Fruit fly (Drosophila melanogaster) whole organism, embryonic: ENCODE data around the gene CG4297.

Source experiments
- Abd-B ChIP-seq: fragments of 200-800 bp; sonication (Bioruptor generic); optimal IDR thresholded peaks from 2 replicates; lab custom pipeline; 2018; ENCODE audit warnings: missing biosample characterization, mild to moderate bottlenecking, missing genetic modification characterization, moderate library complexity
- Antp ChIP-seq: fragments of 200-800 bp; sonication (Bioruptor generic); optimal IDR thresholded peaks from 3 replicates; lab custom pipeline; 2016; ENCODE audit warnings: missing biosample characterization, missing genetic modification characterization
- Bgb ChIP-seq: fragments of 200-800 bp; sonication (Bioruptor generic); IDR thresholded peaks from 2 replicates; pipeline ENCODE4 v1.3.6; 2022; ENCODE audit warnings: missing biosample characterization, missing genetic modification characterization; ENCODE audit not compliant: partially characterized antibody
- CG10321 ChIP-seq: fragments of 200-800 bp; sonication (Bioruptor generic); IDR thresholded peaks from 2 replicates; pipeline ENCODE4 v1.3.6; 2022; ENCODE audit warnings: missing biosample characterization, missing genetic modification characterization
- CG12769 ChIP-seq: fragments of 200-800 bp; sonication (Bioruptor generic); optimal IDR thresholded peaks from 2 replicates; lab custom pipeline; 2019; ENCODE audit warnings: missing biosample characterization, mild to moderate bottlenecking, missing genetic modification characterization, moderate library complexity
- CG13894 ChIP-seq: fragments of 200-800 bp; sonication (Bioruptor generic); optimal IDR thresholded peaks from 3 replicates; lab custom pipeline; 2018; ENCODE audit warnings: missing biosample characterization, mild to moderate bottlenecking, missing genetic modification characterization, moderate library complexity
- CG14014 ChIP-seq: fragments of 200-800 bp; sonication (Bioruptor generic); IDR thresholded peaks from 2 replicates; pipeline ENCODE4 v1.3.6; 2022; ENCODE audit warnings: missing biosample characterization, missing genetic modification characterization
- CG14050 ChIP-seq: fragments of 200-800 bp; sonication (Bioruptor generic); IDR thresholded peaks from 3 replicates; pipeline ENCODE4 v1.3.6; 2022; ENCODE audit warnings: missing biosample characterization, missing genetic modification characterization
- CG1603 ChIP-seq: fragments of 200-800 bp; sonication (Bioruptor generic); optimal IDR thresholded peaks from 2 replicates; lab custom pipeline; 2019; ENCODE audit warnings: missing biosample characterization, mild to moderate bottlenecking, missing genetic modification characterization, moderate library complexity
- CG17328 ChIP-seq: fragments of 200-800 bp; sonication (Bioruptor generic); IDR thresholded peaks from 2 replicates; pipeline ENCODE4 v1.3.6; 2022; ENCODE audit warnings: missing biosample characterization, missing genetic modification characterization
- CG2875 ChIP-seq: fragments of 200-800 bp; sonication (Bioruptor generic); optimal IDR thresholded peaks from 2 replicates; lab custom pipeline; 2017; ENCODE audit warnings: missing biosample characterization, mild to moderate bottlenecking, missing genetic modification characterization, missing genetic modification reagents
- CG30431 ChIP-seq: fragments of 200-800 bp; sonication (Bioruptor generic); optimal IDR thresholded peaks from 2 replicates; lab custom pipeline; 2017; ENCODE audit warnings: missing biosample characterization, missing genetic modification characterization
- CG3407 ChIP-seq: fragments of 200-800 bp; sonication (Bioruptor generic); optimal IDR thresholded peaks from 2 replicates; lab custom pipeline; 2018; ENCODE audit warnings: missing biosample characterization, mild to moderate bottlenecking, missing genetic modification characterization
- CG3726 ChIP-seq: fragments of 200-800 bp; sonication (Bioruptor generic); IDR thresholded peaks from 3 replicates; pipeline ENCODE4, ENCODE4 v1.3.6; 2022; ENCODE audit warnings: missing biosample characterization, missing genetic modification characterization
- CG7928 ChIP-seq: fragments of 200-800 bp; sonication (Bioruptor generic); optimal IDR thresholded peaks from 2 replicates; lab custom pipeline; 2017; ENCODE audit warnings: missing biosample characterization, mild to moderate bottlenecking, missing genetic modification characterization
- CG8388 ChIP-seq: fragments of 200-800 bp; sonication (Bioruptor generic); optimal IDR thresholded peaks from 2 replicates; lab custom pipeline; 2019; ENCODE audit warnings: missing biosample characterization, mild to moderate bottlenecking, missing genetic modification characterization, moderate library complexity
- Dbx ChIP-seq: fragments of 200-800 bp; sonication (Bioruptor generic); IDR thresholded peaks from 3 replicates; pipeline ENCODE4 v1.3.6; 2022; ENCODE audit warnings: missing biosample characterization, missing genetic modification characterization
- Dfd ChIP-seq, 2 experiments: fragments of >200 bp; optimal IDR thresholded peaks; 2 replicates each; lab custom pipeline; 2017; ENCODE audit warnings: missing biosample characterization in 2 of 2, missing genetic modification characterization in 2 of 2
- Doc3 ChIP-seq: fragments of 200-800 bp; sonication (Bioruptor generic); IDR thresholded peaks from 3 replicates; pipeline ENCODE4 v1.3.6; 2022; ENCODE audit warnings: missing biosample characterization, missing genetic modification characterization; ENCODE audit not compliant: partially characterized antibody
- Drgx ChIP-seq: fragments of 200-800 bp; sonication (Bioruptor generic); IDR thresholded peaks from 2 replicates; pipeline ENCODE4 v1.3.6; 2022; ENCODE audit warnings: missing biosample characterization, missing genetic modification characterization
- Gsc ChIP-seq: fragments of 200-800 bp; sonication (Bioruptor generic); IDR thresholded peaks from 2 replicates; pipeline ENCODE4 v1.3.6; 2022; ENCODE audit warnings: missing biosample characterization, missing genetic modification characterization
- HmgD ChIP-seq: fragments of 200-800 bp; sonication (Bioruptor generic); optimal IDR thresholded peaks from 3 replicates; lab custom pipeline; 2016; ENCODE audit warnings: missing biosample characterization, missing genetic modification characterization
- Lim3 ChIP-seq: fragments of 200-800 bp; sonication (Bioruptor generic); IDR thresholded peaks from 2 replicates; pipeline ENCODE4 v1.3.6; 2022; ENCODE audit warnings: missing biosample characterization, missing genetic modification characterization
- Optix ChIP-seq: fragments of 200-800 bp; sonication (Bioruptor generic); IDR thresholded peaks from 3 replicates; pipeline ENCODE4 v1.3.6; 2022; ENCODE audit warnings: missing biosample characterization, missing genetic modification characterization
- Sox100B ChIP-seq: fragments of 200-800 bp; sonication (Bioruptor generic); optimal IDR thresholded peaks from 3 replicates; lab custom pipeline; 2018; ENCODE audit warnings: missing biosample characterization, mild to moderate bottlenecking, missing genetic modification characterization
- Spps ChIP-seq: fragments of 200-800 bp; sonication (Bioruptor generic); optimal IDR thresholded peaks from 2 replicates; lab custom pipeline; 2018; ENCODE audit warnings: missing biosample characterization, mild to moderate bottlenecking, missing genetic modification characterization
- Sry-β ChIP-seq: fragments of 200-800 bp; sonication (Bioruptor generic); optimal IDR thresholded peaks from 2 replicates; lab custom pipeline; 2018; ENCODE audit warnings: missing biosample characterization, mild to moderate bottlenecking, missing genetic modification characterization, moderate library complexity
- Taf1 ChIP-seq: fragments of 200-800 bp; sonication (Bioruptor generic); IDR thresholded peaks from 2 replicates; pipeline ENCODE4 v1.3.6; 2022; ENCODE audit warnings: missing biosample characterization, missing genetic modification characterization
- Tbp ChIP-seq: fragments of >200 bp; optimal IDR thresholded peaks from 2 replicates; lab custom pipeline; 2018; ENCODE audit warnings: missing biosample characterization, missing genetic modification characterization
- fd64A ChIP-seq: fragments of 200-800 bp; sonication (Bioruptor generic); optimal IDR thresholded peaks from 3 replicates; lab custom pipeline; 2018; ENCODE audit warnings: missing biosample characterization, mild to moderate bottlenecking, missing genetic modification characterization
- fru ChIP-seq: fragments of >200 bp; optimal IDR thresholded peaks from 2 replicates; lab custom pipeline; 2017
- ftz-f1 ChIP-seq: fragments of 200-800 bp; sonication (Bioruptor generic); optimal IDR thresholded peaks from 2 replicates; lab custom pipeline; 2016; ENCODE audit warnings: missing biosample characterization, missing genetic modification characterization
- knrl ChIP-seq: fragments of 200-800 bp; sonication (Bioruptor generic); IDR thresholded peaks from 3 replicates; pipeline ENCODE4 v1.3.6; 2022; ENCODE audit warnings: missing biosample characterization, missing genetic modification characterization; ENCODE audit not compliant: partially characterized antibody
- lab ChIP-seq: fragments of 200-800 bp; sonication (Bioruptor generic); optimal IDR thresholded peaks from 3 replicates; lab custom pipeline; 2017; ENCODE audit warnings: missing biosample characterization, missing genetic modification characterization, mild to moderate bottlenecking, moderate library complexity, missing genetic modification reagents
- lmd ChIP-seq: fragments of 200-800 bp; sonication (Bioruptor generic); IDR thresholded peaks from 2 replicates; pipeline ENCODE4 v1.3.6; 2022; ENCODE audit warnings: missing biosample characterization, missing genetic modification characterization
- nerfin-1 ChIP-seq: fragments of 200-800 bp; sonication (Bioruptor generic); optimal IDR thresholded peaks from 3 replicates; lab custom pipeline; 2019; ENCODE audit warnings: missing biosample characterization, mild to moderate bottlenecking, missing genetic modification characterization, moderate library complexity
- pnt ChIP-seq: fragments of 200-800 bp; sonication (Bioruptor generic); optimal IDR thresholded peaks from 3 replicates; lab custom pipeline; 2016; ENCODE audit warnings: missing biosample characterization, missing genetic modification characterization
- prd ChIP-seq, 3 experiments: fragments of >200 bp in 2 of 3; fragments of 200-800 bp in 1 of 3; sonication (Bioruptor generic) in 1 of 3; optimal IDR thresholded peaks in 2 of 3; IDR thresholded peaks in 1 of 3; 2 replicates in 2 of 3; 3 replicates in 1 of 3; pipeline versions ENCODE4 v1.3.6 to Lab custom; 2017 to 2022; ENCODE audit warnings: missing biosample characterization in 1 of 3, missing genetic modification characterization in 1 of 3
- pzg ChIP-seq: fragments of 200-800 bp; sonication (Bioruptor generic); optimal IDR thresholded peaks from 3 replicates; lab custom pipeline; 2018; ENCODE audit warnings: missing biosample characterization, mild to moderate bottlenecking, missing genetic modification characterization, moderate library complexity
- repo ChIP-seq: fragments of 200-800 bp; sonication (Bioruptor generic); optimal IDR thresholded peaks from 2 replicates; lab custom pipeline; 2016; ENCODE audit warnings: missing biosample characterization, missing genetic modification characterization
- row ChIP-seq: fragments of 200-800 bp; sonication (Bioruptor generic); IDR thresholded peaks from 3 replicates; pipeline ENCODE4 v1.3.6; 2022; ENCODE audit warnings: missing biosample characterization, missing genetic modification characterization
- run ChIP-seq: fragments of 200-800 bp; sonication (Bioruptor generic); optimal IDR thresholded peaks from 3 replicates; lab custom pipeline; 2018; ENCODE audit warnings: missing biosample characterization, mild to moderate bottlenecking, missing genetic modification characterization
- slp2 ChIP-seq: fragments of 200-800 bp; sonication (Bioruptor generic); optimal IDR thresholded peaks from 2 replicates; lab custom pipeline; 2016; ENCODE audit warnings: missing biosample characterization, missing genetic modification characterization
- twi ChIP-seq: fragments of 200-800 bp; optimal IDR thresholded peaks from 2 replicates; lab custom pipeline; 2019; ENCODE audit warnings: missing biosample characterization, mild to moderate bottlenecking, missing genetic modification characterization, moderate library complexity
- unpg ChIP-seq: fragments of 200-800 bp; sonication (Bioruptor generic); optimal IDR thresholded peaks from 3 replicates; lab custom pipeline; 2018; ENCODE audit warnings: missing biosample characterization, mild to moderate bottlenecking, missing genetic modification characterization, moderate library complexity

The CG4297 gene

DNA sequence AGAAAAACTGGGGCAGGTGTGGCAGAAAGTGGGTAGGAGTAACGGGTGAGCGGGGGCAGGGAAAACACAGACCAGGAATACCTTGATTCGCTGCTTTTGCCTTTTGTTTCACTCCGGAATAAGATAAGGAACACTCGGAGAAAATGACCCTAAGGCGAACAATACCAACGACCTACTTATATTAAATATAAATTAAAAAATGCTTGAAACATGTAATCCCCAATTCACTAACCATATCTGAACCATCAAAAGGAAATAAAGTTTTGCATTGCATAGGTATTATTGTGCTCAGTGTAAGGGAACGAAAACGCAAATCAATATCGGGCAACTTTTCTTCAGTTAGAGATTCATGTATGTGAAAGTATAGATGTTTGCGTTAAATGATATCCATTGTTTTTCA lies 40.0 kb upstream of the CG4297 start (continued):
- no peak for TF ChIP-seq nerfin-1
- TF ChIP-seq pnt (GFP tag; lab: Kevin White, UChicago): no peak
- TF ChIP-seq slp2 (GFP tag; lab: Kevin White, UChicago): no peak
- TF ChIP-seq repo: no peak
- TF ChIP-seq Tbp (GFP tag; lab: Kevin White, UChicago): no peak
- peak; percentile 80 for TF ChIP-seq CG17328 (GFP tag; lab: Robert Waterston, UW)
- no peak for TF ChIP-seq CG13894 (tag; lab: Kevin White, UChicago)
- TF ChIP-seq Optix (GFP tag; lab: Robert Waterston, UW): peak; percentile 17; the same call in 1 of the 3 replicates
- TF ChIP-seq CG1603 (tag; lab: Kevin White, UChicago): peak; percentile 57
- peak; percentile 26 for TF ChIP-seq twi (tag; lab: Kevin White, UChicago)
- peak; percentile 32 for TF ChIP-seq lab (GFP tag; lab: Kevin White, UChicago)
- TF ChIP-seq CG14050 (GFP tag; lab: Robert Waterston, UW): peak; percentile 38; the same call in 1 of the 3 replicates
- peak; percentile 71 for TF ChIP-seq CG2875 (GFP tag; lab: Kevin White, UChicago)
- peak; percentile 43 for TF ChIP-seq CG3407 (GFP tag; lab: Kevin White, UChicago)
- TF ChIP-seq Lim3 (GFP tag; lab: Robert Waterston, UW): peak; percentile 34; the same call in 1 of the 2 replicates
- no peak for TF ChIP-seq Sox100B
- no peak for TF ChIP-seq run (tag; lab: Kevin White, UChicago)
- no peak for TF ChIP-seq fru
- TF ChIP-seq CG30431 (GFP tag; lab: Kevin White, UChicago): peak; percentile 39
- TF ChIP-seq Bgb (GFP tag; lab: Robert Waterston, UW): no peak
- TF ChIP-seq HmgD: no peak
- peak; percentile 73 for TF ChIP-seq unpg (GFP tag; lab: Kevin White, UChicago)
- TF ChIP-seq ftz-f1 (GFP tag; lab: Kevin White, UChicago): no peak
- peak; percentile 2 for TF ChIP-seq Abd-B
- TF ChIP-seq CG12769: peak; percentile 47
- no peak for TF ChIP-seq Sry-β
- TF ChIP-seq CG8388 (GFP tag; lab: Kevin White, UChicago): peak; percentile 69
- TF ChIP-seq Spps (tag; lab: Kevin White, UChicago): no peak
- TF ChIP-seq Drgx (GFP tag; lab: Robert Waterston, UW): no peak
- no peak for TF ChIP-seq CG7928
- no peak for TF ChIP-seq Dbx (GFP tag; lab: Robert Waterston, UW)
- TF ChIP-seq lmd (GFP tag; lab: Robert Waterston, UW): peak; percentile 68
- TF ChIP-seq prd (optimal IDR thresholded peaks at IDR 0.05; lab: Kevin White, UChicago): no peak
- TF ChIP-seq prd (GFP tag; IDR thresholded peaks at IDR 0.05; lab: Robert Waterston, UW): peak; percentile 55; the same call in 2 of the 3 replicates
- no peak for TF ChIP-seq Taf1 (GFP tag; lab: Robert Waterston, UW)
- TF ChIP-seq row (GFP tag; lab: Robert Waterston, UW): peak; percentile 75
- TF ChIP-seq Antp (GFP tag; lab: Kevin White, UChicago): no peak
- no peak for TF ChIP-seq Gsc (GFP tag; lab: Robert Waterston, UW)
- TF ChIP-seq fd64A (GFP tag; lab: Kevin White, UChicago): peak; percentile 0
- no peak for TF ChIP-seq knrl (GFP tag; lab: Robert Waterston, UW)
- no peak for TF ChIP-seq pzg (GFP tag; lab: Kevin White, UChicago)
- no peak for TF ChIP-seq CG10321
- no peak for TF ChIP-seq CG3726 (GFP tag; lab: Robert Waterston, UW)
- peak; percentile 44; the same call in 1 of the 2 replicates for TF ChIP-seq CG14014 (GFP tag; lab: Robert Waterston, UW)
- no peak for TF ChIP-seq Dfd (GFP tag; optimal IDR thresholded peaks at IDR 0.05; lab: Kevin White, UChicago)
- TF ChIP-seq Doc3 (GFP tag; lab: Robert Waterston, UW): no peak
- TF ChIP-seq, all 482 proteins: peak for 215
